Fruit fly (Drosophila melanogaster): ENCODE data around the gene Cyt-c-d.

Cyt-c-d gene

dm6 chr2L:16710677-16711076, 5.0 kb upstream of the Cyt-c-d start:
- TF ChIP-seq D1 (tag; optimal IDR thresholded peaks at IDR 0.05) (no peak), CG8301 (tag; optimal IDR thresholded peaks at IDR 0.05) (no peak)

- no peak for TF ChIP-seq CG13204 (GFP tag; optimal IDR thresholded peaks at IDR 0.05)
- TF ChIP-seq Ets98B (GFP tag; IDR thresholded peaks at IDR 0.05): no peak
- TF ChIP-seq rn (GFP tag; IDR thresholded peaks at IDR 0.05): no peak
- TF ChIP-seq CG32121 (GFP tag; IDR thresholded peaks at IDR 0.05): no peak
- TF ChIP-seq Pif1A (GFP tag; optimal IDR thresholded peaks at IDR 0.05): no peak
- no peak for TF ChIP-seq CG15710 (tag; optimal IDR thresholded peaks at IDR 0.05)
- TF ChIP-seq CG8301 (tag; optimal IDR thresholded peaks at IDR 0.05): no peak
Measured at dm6 chr2L:16711891-16712290, 3.8 kb upstream of the Cyt-c-d start.

dm6 chr2L:16713929-16714328, 1.8 kb upstream of the Cyt-c-d start:
- TF ChIP-seq EcR (GFP tag; optimal IDR thresholded peaks at IDR 0.05) (no peak), CG17806 (tag; optimal IDR thresholded peaks at IDR 0.05) (no peak), CG8159 (tag; optimal IDR thresholded peaks at IDR 0.05) (no peak), CG12605 (GFP tag; IDR thresholded peaks at IDR 0.05) (no peak), CG10348 (GFP tag; IDR thresholded peaks at IDR 0.05) (no peak), CG4496 (GFP tag; IDR thresholded peaks at IDR 0.05) (no peak), Pif1B (GFP tag; optimal IDR thresholded peaks at IDR 0.05) (no peak), CG9948 (tag; optimal IDR thresholded peaks at IDR 0.05) (no peak), fd96Ca (GFP tag; IDR thresholded peaks at IDR 0.05) (no peak), rn (GFP tag; IDR thresholded peaks at IDR 0.05) (no peak), CG32121 (GFP tag; IDR thresholded peaks at IDR 0.05) (no peak)

- TF ChIP-seq EcR (GFP tag; optimal IDR thresholded peaks at IDR 0.05) (no peak), CG9948 (tag; optimal IDR thresholded peaks at IDR 0.05) (no peak), CG8301 (tag; optimal IDR thresholded peaks at IDR 0.05) (no peak), CG10348 (GFP tag; IDR thresholded peaks at IDR 0.05) (no peak), Snoo (tag; optimal IDR thresholded peaks at IDR 0.05) (no peak), rn (GFP tag; IDR thresholded peaks at IDR 0.05) (no peak), CG17806 (tag; optimal IDR thresholded peaks at IDR 0.05) (no peak), fd96Ca (GFP tag; IDR thresholded peaks at IDR 0.05) (no peak), Pif1B (GFP tag; optimal IDR thresholded peaks at IDR 0.05) (no peak), D1 (tag; optimal IDR thresholded peaks at IDR 0.05) (no peak), CG34367 (tag; optimal IDR thresholded peaks at IDR 0.05) (no peak), gl (tag; optimal IDR thresholded peaks at IDR 0.05) (no peak), CG15710 (tag; optimal IDR thresholded peaks at IDR 0.05) (no peak), CG8159 (tag; optimal IDR thresholded peaks at IDR 0.05) (no peak), Pif1A (GFP tag; optimal IDR thresholded peaks at IDR 0.05) (no peak), CG13204 (GFP tag; optimal IDR thresholded peaks at IDR 0.05) (no peak), CG4496 (GFP tag; IDR thresholded peaks at IDR 0.05) (no peak)
Measured at dm6 chr2L:16715133-16715833, 408 bp upstream of the Cyt-c-d start.

dm6 chr2L:16716771-16717170, 1.1 kb downstream of the Cyt-c-d start:
- no peak for TF ChIP-seq gl (tag; optimal IDR thresholded peaks at IDR 0.05)
- TF ChIP-seq Pif1A (GFP tag; optimal IDR thresholded peaks at IDR 0.05): no peak
- TF ChIP-seq CG4496 (GFP tag; IDR thresholded peaks at IDR 0.05): no peak
- TF ChIP-seq CG32121 (GFP tag; IDR thresholded peaks at IDR 0.05): peak; percentile 63
- no peak for TF ChIP-seq CG13204 (GFP tag; optimal IDR thresholded peaks at IDR 0.05)
- TF ChIP-seq rn (GFP tag; IDR thresholded peaks at IDR 0.05): no peak
- TF ChIP-seq CG15710 (tag; optimal IDR thresholded peaks at IDR 0.05): no peak

- peak; percentile 46 for TF ChIP-seq CG14655 (GFP tag; optimal IDR thresholded peaks at IDR 0.05)
- TF ChIP-seq rn (GFP tag; IDR thresholded peaks at IDR 0.05): 0 out of 2 replicates have a peak, but pooled peaks have one; percentile 4
- peak; percentile 40 for TF ChIP-seq CG8301 (tag; optimal IDR thresholded peaks at IDR 0.05)
- TF ChIP-seq CG34367 (tag; optimal IDR thresholded peaks at IDR 0.05): no peak
- TF ChIP-seq CG15710 (tag; optimal IDR thresholded peaks at IDR 0.05): no peak
- peak; percentile 37; the same call in 1 of the 2 replicates for TF ChIP-seq Ets98B (GFP tag; IDR thresholded peaks at IDR 0.05)
- TF ChIP-seq CG32121 (GFP tag; IDR thresholded peaks at IDR 0.05): peak; percentile 54
- TF ChIP-seq CG4496 (GFP tag; IDR thresholded peaks at IDR 0.05): 0 out of 3 replicates have a peak, but pooled peaks have one; percentile 43
Measured at dm6 chr2L:16718446-16719173, 2.9 kb downstream of the Cyt-c-d start.

Measured in whole organism, pupa.